Worm (Caenorhabditis elegans) whole organism, midembryonic: Measurements from ENCODE around the gene R08F11.4.

Experiments
- T22C8.4 ChIP-seq: fragments of 200-800 bp; sonication (Bioruptor generic); IDR thresholded peaks from 2 replicates; pipeline ENCODE4 v1.3.6; 2022; ENCODE audit warnings: missing genetic modification characterization, missing compliant biosample characterization
- cog-1 ChIP-seq: sonication (generic microtip); optimal IDR thresholded peaks from 2 replicates; lab custom pipeline; 2016; ENCODE audit warnings: missing genetic modification characterization, missing compliant biosample characterization
- flt-1 ChIP-seq: fragments of 200-800 bp; sonication (Bioruptor generic); IDR thresholded peaks from 2 replicates; pipeline ENCODE4 v1.3.6; 2022; ENCODE audit warnings: missing genetic modification characterization, missing compliant biosample characterization
- klf-2 ChIP-seq: fragments of 200-800 bp; sonication (Bioruptor generic); conservative IDR thresholded peaks from 2 replicates; pipeline ENCODE4 v1.3.6; 2022; ENCODE audit warnings: missing genetic modification reagents, missing genetic modification characterization, missing compliant biosample characterization
- med-1 ChIP-seq: sonication (generic microtip); optimal IDR thresholded peaks from 2 replicates; lab custom pipeline; 2017; ENCODE audit warnings: missing genetic modification characterization, mild to moderate bottlenecking, missing compliant biosample characterization, antibody characterized with exemption, missing genetic modification reagents; ENCODE audit not compliant: insufficient read depth
- ref-1 ChIP-seq: fragments of 200-800 bp; sonication (Bioruptor generic); conservative IDR thresholded peaks from 2 replicates; pipeline ENCODE4 v1.3.6; 2022; ENCODE audit warnings: missing genetic modification reagents, missing genetic modification characterization, missing compliant biosample characterization
- tab-1 ChIP-seq: fragments of 200-800 bp; sonication (Bioruptor generic); IDR thresholded peaks from 2 replicates; pipeline ENCODE4 v1.3.6; 2022; ENCODE audit warnings: missing genetic modification characterization, missing compliant biosample characterization
- ztf-23 ChIP-seq: fragments of 200-800 bp; sonication (Bioruptor generic); IDR thresholded peaks from 2 replicates; pipeline ENCODE4 v1.3.6; 2022; ENCODE audit warnings: missing genetic modification reagents, missing genetic modification characterization, missing compliant biosample characterization
- ztf-29 ChIP-seq: fragments of 200-800 bp; sonication (Bioruptor generic); IDR thresholded peaks from 2 replicates; pipeline ENCODE4 v1.3.6; 2022; ENCODE audit warnings: missing genetic modification reagents, missing genetic modification characterization, missing compliant biosample characterization

DNA sequence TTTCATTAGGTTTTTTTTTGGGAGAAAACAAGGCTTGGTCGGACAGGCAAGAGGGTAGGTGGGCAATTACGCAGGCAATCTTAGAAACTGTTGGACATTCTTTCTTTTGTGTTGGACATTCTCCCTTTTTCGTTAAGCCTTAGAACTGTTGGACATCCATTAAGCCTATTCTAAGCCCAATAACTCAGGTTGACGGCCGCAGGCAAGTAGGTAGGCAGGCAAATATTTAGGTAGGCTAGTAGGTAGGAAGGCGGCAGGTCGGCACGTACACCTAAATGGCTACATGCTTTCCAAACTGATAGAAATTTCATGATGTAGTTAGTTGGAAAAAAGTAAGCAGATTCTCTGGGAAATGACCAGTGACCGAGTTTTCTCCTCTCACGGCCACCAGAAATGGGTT lies 26.8 kb upstream of the R08F11.4 start:
- no peak for TF ChIP-seq tab-1
- no peak for TF ChIP-seq klf-2 (GFP tag; lab: Robert Waterston, UW)
- TF ChIP-seq ztf-23, result no peak
- no peak for TF ChIP-seq cog-1 (tag; lab: Kevin White, UChicago)
- no peak for TF ChIP-seq T22C8.4 (GFP tag; lab: Robert Waterston, UW)
- no peak for TF ChIP-seq med-1 (GFP tag; lab: Kevin White, UChicago)
- no peak for TF ChIP-seq ref-1
- TF ChIP-seq flt-1 (GFP tag; lab: Robert Waterston, UW), result no peak
- no peak for TF ChIP-seq ztf-29 (GFP tag; lab: Robert Waterston, UW)
